Fruit fly (Drosophila melanogaster) whole organism, embryonic: ENCODE results near the gene CG7551.
A peak's percentile ranks its signal among the peaks of the same experiment; 100 is the strongest.

ENCODE experiments used
- Bgb ChIP-seq: fragments of 200-800 bp; sonication (Bioruptor generic); IDR thresholded peaks from 2 replicates; pipeline ENCODE4 v1.3.6; 2022; ENCODE audit warnings: missing biosample characterization, missing genetic modification characterization; ENCODE audit not compliant: partially characterized antibody
- CG10147 ChIP-seq: fragments of 200-800 bp; sonication (Bioruptor generic); optimal IDR thresholded peaks from 2 replicates; lab custom pipeline; 2019; ENCODE audit warnings: missing biosample characterization, mild to moderate bottlenecking, missing genetic modification characterization, moderate library complexity
- CG10565 ChIP-seq: fragments of 200-800 bp; sonication (Bioruptor generic); optimal IDR thresholded peaks from 3 replicates; lab custom pipeline; 2016; ENCODE audit warnings: missing biosample characterization, mild to moderate bottlenecking, missing genetic modification characterization
- CG12071 ChIP-seq: fragments of 200-800 bp; sonication (Bioruptor generic); optimal IDR thresholded peaks from 3 replicates; lab custom pipeline; 2018; ENCODE audit warnings: missing biosample characterization, mild to moderate bottlenecking, missing genetic modification characterization
- CG15073 ChIP-seq: fragments of 200-800 bp; sonication (Bioruptor generic); optimal IDR thresholded peaks from 2 replicates; lab custom pipeline; 2016; ENCODE audit warnings: missing biosample characterization, missing genetic modification characterization
- CG16813 ChIP-seq: fragments of 200-800 bp; sonication (Bioruptor generic); IDR thresholded peaks from 3 replicates; pipeline ENCODE4 v1.3.6; 2022; ENCODE audit warnings: missing biosample characterization, missing genetic modification characterization; ENCODE audit not compliant: partially characterized antibody
- CG16863 ChIP-seq: fragments of 200-800 bp; sonication (Bioruptor generic); optimal IDR thresholded peaks from 3 replicates; lab custom pipeline; 2016; ENCODE audit warnings: missing biosample characterization, missing genetic modification characterization
- CG18262 ChIP-seq: fragments of 200-800 bp; optimal IDR thresholded peaks from 3 replicates; lab custom pipeline; 2019; ENCODE audit warnings: missing biosample characterization, mild to moderate bottlenecking, missing genetic modification characterization, moderate library complexity
- CG18476 ChIP-seq: fragments of 200-800 bp; sonication (Bioruptor generic); optimal IDR thresholded peaks from 2 replicates; lab custom pipeline; 2016; ENCODE audit warnings: missing biosample characterization, mild to moderate bottlenecking, missing genetic modification characterization
- CG30431 ChIP-seq: fragments of 200-800 bp; sonication (Bioruptor generic); optimal IDR thresholded peaks from 2 replicates; lab custom pipeline; 2017; ENCODE audit warnings: missing biosample characterization, missing genetic modification characterization
- CG3163 ChIP-seq: fragments of 200-800 bp; sonication (Bioruptor generic); optimal IDR thresholded peaks from 3 replicates; lab custom pipeline; 2016; ENCODE audit warnings: missing biosample characterization, missing genetic modification characterization
- CG3995 ChIP-seq: fragments of 200-800 bp; sonication (Bioruptor generic); optimal IDR thresholded peaks from 3 replicates; lab custom pipeline; 2016; ENCODE audit warnings: missing biosample characterization, missing genetic modification characterization
- CG43689 ChIP-seq: fragments of 200-800 bp; sonication (Bioruptor generic); IDR thresholded peaks from 2 replicates; pipeline ENCODE4 v1.3.6; 2022; ENCODE audit warnings: missing biosample characterization, missing genetic modification characterization
- CG7556 ChIP-seq: fragments of 200-800 bp; sonication (Bioruptor generic); optimal IDR thresholded peaks from 2 replicates; lab custom pipeline; 2017; ENCODE audit warnings: missing biosample characterization, mild to moderate bottlenecking, missing genetic modification characterization
- CG7839 ChIP-seq: fragments of 200-800 bp; sonication (Bioruptor generic); optimal IDR thresholded peaks from 3 replicates; lab custom pipeline; 2018; ENCODE audit warnings: missing biosample characterization, mild to moderate bottlenecking, missing genetic modification characterization, moderate library complexity
- CG8281 ChIP-seq: fragments of 200-800 bp; sonication (Bioruptor generic); optimal IDR thresholded peaks from 2 replicates; lab custom pipeline; 2018; ENCODE audit warnings: missing biosample characterization, mild to moderate bottlenecking, missing genetic modification characterization, moderate library complexity
- Camta ChIP-seq: fragments of 200-800 bp; sonication (Bioruptor generic); optimal IDR thresholded peaks from 2 replicates; lab custom pipeline; 2016; ENCODE audit warnings: missing biosample characterization, missing genetic modification characterization
- Chrac-16 ChIP-seq: fragments of 200-800 bp; sonication (Bioruptor generic); optimal IDR thresholded peaks from 3 replicates; lab custom pipeline; 2016; ENCODE audit warnings: missing biosample characterization, missing genetic modification characterization
- D19A ChIP-seq: fragments of 200-800 bp; optimal IDR thresholded peaks from 3 replicates; lab custom pipeline; 2019; ENCODE audit warnings: missing biosample characterization, mild to moderate bottlenecking, missing genetic modification characterization, moderate library complexity
- Dbx ChIP-seq: fragments of 200-800 bp; sonication (Bioruptor generic); IDR thresholded peaks from 3 replicates; pipeline ENCODE4 v1.3.6; 2022; ENCODE audit warnings: missing biosample characterization, missing genetic modification characterization
- Dref ChIP-seq: fragments of 200-800 bp; sonication (Bioruptor generic); IDR thresholded peaks from 2 replicates; pipeline ENCODE4 v1.3.6; 2022; ENCODE audit warnings: missing biosample characterization, missing genetic modification characterization
- E2f1 ChIP-seq: fragments of 200-800 bp; sonication (Bioruptor generic); IDR thresholded peaks from 2 replicates; pipeline ENCODE4 v1.3.6; 2022; ENCODE audit warnings: missing biosample characterization, missing genetic modification characterization
- HLH3B ChIP-seq: fragments of 200-800 bp; sonication (Bioruptor generic); IDR thresholded peaks from 2 replicates; pipeline ENCODE4 v1.3.6; 2022; ENCODE audit warnings: missing biosample characterization, missing genetic modification characterization
- HLH54F ChIP-seq: fragments of 200-800 bp; sonication (Bioruptor generic); optimal IDR thresholded peaks from 3 replicates; lab custom pipeline; 2016; ENCODE audit warnings: missing biosample characterization, missing genetic modification characterization
- Hr78 ChIP-seq, 2 experiments: fragments of 200-800 bp in 1 of 2; fragments of >200 bp in 1 of 2; sonication (Bioruptor generic) in 1 of 2; optimal IDR thresholded peaks; 2 replicates each; lab custom pipeline; 2017 to 2019; ENCODE audit warnings: missing biosample characterization in 2 of 2, missing genetic modification characterization in 2 of 2, mild to moderate bottlenecking in 1 of 2, moderate library complexity in 1 of 2
- Hsf ChIP-seq: fragments of 200-800 bp; sonication (Bioruptor generic); optimal IDR thresholded peaks from 3 replicates; lab custom pipeline; 2016; ENCODE audit warnings: missing biosample characterization, missing genetic modification characterization
- Neu2 ChIP-seq: fragments of 200-800 bp; sonication (Bioruptor generic); optimal IDR thresholded peaks from 3 replicates; lab custom pipeline; 2016; ENCODE audit warnings: missing biosample characterization, missing genetic modification characterization, borderline replicate concordance
- Ravus ChIP-seq: fragments of 200-800 bp; sonication (Bioruptor generic); IDR thresholded peaks from 2 replicates; pipeline ENCODE4 v1.3.6; 2022; ENCODE audit warnings: missing biosample characterization, missing genetic modification characterization
- Rfx ChIP-seq: fragments of 200-800 bp; sonication (Bioruptor generic); IDR thresholded peaks from 2 replicates; pipeline ENCODE4 v1.3.6; 2022; ENCODE audit warnings: missing biosample characterization, missing genetic modification characterization
- Rx ChIP-seq: fragments of 200-800 bp; sonication (Bioruptor generic); IDR thresholded peaks from 2 replicates; pipeline ENCODE4 v1.3.6; 2022; ENCODE audit warnings: missing biosample characterization, missing genetic modification characterization
- Xrp1 ChIP-seq: fragments of 200-800 bp; sonication (Bioruptor generic); IDR thresholded peaks from 2 replicates; pipeline ENCODE4 v1.3.6; 2022; ENCODE audit warnings: missing biosample characterization, missing genetic modification characterization
- bcd ChIP-seq: fragments of 200-800 bp; sonication (Bioruptor generic); optimal IDR thresholded peaks from 2 replicates; lab custom pipeline; 2017; ENCODE audit warnings: missing biosample characterization, mild to moderate bottlenecking, missing genetic modification characterization
- cwo ChIP-seq: fragments of 200-800 bp; sonication (Bioruptor generic); optimal IDR thresholded peaks from 3 replicates; lab custom pipeline; 2017; ENCODE audit warnings: missing biosample characterization, missing genetic modification characterization, mild to moderate bottlenecking, moderate library complexity, missing genetic modification reagents
- dimm ChIP-seq: fragments of 200-800 bp; sonication (Bioruptor generic); IDR thresholded peaks from 2 replicates; pipeline ENCODE4 v1.3.6; 2022; ENCODE audit warnings: missing biosample characterization, missing genetic modification characterization
- fd3F ChIP-seq: fragments of 200-800 bp; sonication (Bioruptor generic); optimal IDR thresholded peaks from 2 replicates; lab custom pipeline; 2018; ENCODE audit warnings: missing biosample characterization, mild to moderate bottlenecking, missing genetic modification characterization, moderate library complexity
- fd64A ChIP-seq: fragments of 200-800 bp; sonication (Bioruptor generic); optimal IDR thresholded peaks from 3 replicates; lab custom pipeline; 2018; ENCODE audit warnings: missing biosample characterization, mild to moderate bottlenecking, missing genetic modification characterization
- grn ChIP-seq: fragments of 200-800 bp; sonication (Bioruptor generic); optimal IDR thresholded peaks from 3 replicates; lab custom pipeline; 2017; ENCODE audit warnings: missing biosample characterization, missing genetic modification characterization
- gro ChIP-seq: fragments of 200-800 bp; sonication (Bioruptor generic); optimal IDR thresholded peaks from 2 replicates; lab custom pipeline; 2016; ENCODE audit warnings: missing biosample characterization, missing genetic modification characterization
- h ChIP-seq: fragments of >200 bp; optimal IDR thresholded peaks from 2 replicates; lab custom pipeline; 2017
- insv ChIP-seq, 2 experiments: fragments of 200-800 bp; sonication (Bioruptor generic); optimal IDR thresholded peaks; 3 replicates each; lab custom pipeline; 2016 to 2018; ENCODE audit warnings: missing biosample characterization in 2 of 2, missing genetic modification characterization in 2 of 2
- jigr1 ChIP-seq: fragments of 200-800 bp; sonication (Bioruptor generic); IDR thresholded peaks from 3 replicates; pipeline ENCODE4 v1.3.6; 2022; ENCODE audit warnings: missing biosample characterization, missing genetic modification characterization
- lbe ChIP-seq: fragments of 200-800 bp; sonication (Bioruptor generic); optimal IDR thresholded peaks from 2 replicates; lab custom pipeline; 2016; ENCODE audit warnings: missing biosample characterization, mild to moderate bottlenecking, missing genetic modification characterization
- lov ChIP-seq, 2 experiments: fragments of 200-800 bp in 1 of 2; fragments of >200 bp in 1 of 2; sonication (Bioruptor generic) in 1 of 2; IDR thresholded peaks in 1 of 2; optimal IDR thresholded peaks in 1 of 2; 2 replicates in 1 of 2; 3 replicates in 1 of 2; pipeline versions ENCODE4 v1.3.6 to Lab custom; 2017 to 2022; ENCODE audit warnings: missing biosample characterization in 1 of 2, missing genetic modification characterization in 1 of 2
- odd ChIP-seq: fragments of 200-800 bp; sonication (Bioruptor generic); optimal IDR thresholded peaks from 2 replicates; lab custom pipeline; 2017; ENCODE audit warnings: missing biosample characterization, mild to moderate bottlenecking, missing genetic modification characterization
- onecut ChIP-seq: fragments of 200-800 bp; sonication (Bioruptor generic); IDR thresholded peaks from 2 replicates; pipeline ENCODE4 v1.3.6; 2022; ENCODE audit warnings: missing biosample characterization, missing genetic modification characterization
- pzg ChIP-seq: fragments of 200-800 bp; sonication (Bioruptor generic); optimal IDR thresholded peaks from 3 replicates; lab custom pipeline; 2018; ENCODE audit warnings: missing biosample characterization, mild to moderate bottlenecking, missing genetic modification characterization, moderate library complexity
- stc ChIP-seq: fragments of 200-800 bp; sonication (Bioruptor generic); IDR thresholded peaks from 2 replicates; pipeline ENCODE4 v1.3.6; 2022; ENCODE audit warnings: missing biosample characterization, missing genetic modification characterization
- unpg ChIP-seq: fragments of 200-800 bp; sonication (Bioruptor generic); optimal IDR thresholded peaks from 3 replicates; lab custom pipeline; 2018; ENCODE audit warnings: missing biosample characterization, mild to moderate bottlenecking, missing genetic modification characterization, moderate library complexity
- wek ChIP-seq: fragments of 200-800 bp; sonication (Bioruptor generic); optimal IDR thresholded peaks from 3 replicates; lab custom pipeline; 2018; ENCODE audit warnings: missing biosample characterization, mild to moderate bottlenecking, missing genetic modification characterization, moderate library complexity

CG7551 gene

DNA sequence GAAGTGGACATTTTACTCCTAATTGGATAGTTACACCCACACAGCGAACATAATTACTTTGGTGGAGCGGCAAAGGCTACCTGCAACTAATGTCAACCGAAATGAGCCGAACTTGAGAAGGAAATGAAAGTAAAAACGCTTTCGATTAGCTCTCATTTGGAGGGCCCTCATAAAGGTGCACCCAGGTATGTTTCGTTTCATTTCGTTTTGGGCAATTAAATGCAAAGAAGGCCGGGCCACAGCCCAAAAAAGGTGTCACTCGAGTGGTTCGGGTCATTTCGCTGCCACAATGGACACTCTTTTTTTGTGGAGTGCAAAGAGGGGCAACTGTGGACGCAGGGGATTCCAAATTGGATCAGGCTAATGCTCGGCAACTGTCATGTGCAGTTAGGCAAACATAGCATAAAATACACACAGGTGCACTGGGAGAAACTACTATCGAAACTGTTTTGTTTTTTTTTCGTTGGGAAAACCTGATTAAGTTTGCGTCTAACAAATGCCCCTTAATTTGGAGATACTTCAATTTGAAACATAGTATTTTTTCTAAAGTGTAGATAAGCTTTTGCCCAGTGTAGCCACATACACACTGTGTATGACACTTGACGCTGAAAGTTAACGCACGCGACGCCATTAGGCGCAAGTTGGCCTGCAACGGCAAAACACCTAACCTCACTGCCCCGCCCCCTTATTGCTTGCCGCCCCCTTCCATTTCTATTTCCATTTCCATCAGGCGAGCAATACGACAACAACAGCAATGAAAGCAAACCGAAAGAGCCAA is 41.6 kb upstream of the CG7551 start (continued):
- TF ChIP-seq CG7839 (tag; lab: Kevin White, UChicago) (peak; percentile 80), unpg (GFP tag; lab: Kevin White, UChicago) (peak; percentile 90), CG3163 (GFP tag; lab: Kevin White, UChicago) (peak; percentile 69), CG18262 (tag; lab: Kevin White, UChicago) (no peak), Camta (GFP tag; lab: Kevin White, UChicago) (peak; percentile 77), Ravus (GFP tag; lab: Robert Waterston, UW) (peak; percentile 81), stc (GFP tag; lab: Robert Waterston, UW) (peak; percentile 94), odd (peak; percentile 70), Dbx (GFP tag; lab: Robert Waterston, UW) (peak; percentile 59), insv (GFP tag; optimal IDR thresholded peaks at IDR 0.05; lab: Kevin White, UChicago) (no peak), fd3F (GFP tag; lab: Kevin White, UChicago) (no peak), CG8281 (peak; percentile 76), CG7556 (GFP tag; lab: Kevin White, UChicago) (peak; percentile 74), Rx (GFP tag; lab: Robert Waterston, UW) (peak; percentile 93), CG18476 (GFP tag; lab: Kevin White, UChicago) (peak; percentile 58), lbe (GFP tag; lab: Kevin White, UChicago) (no peak), Chrac-16 (GFP tag; lab: Kevin White, UChicago) (peak; percentile 79), CG10147 (peak; percentile 5), pzg (GFP tag; lab: Kevin White, UChicago) (no peak), Hr78 (GFP tag; optimal IDR thresholded peaks at IDR 0.05; lab: Kevin White, UChicago) (peak in 1 of 2 experiments; percentile 89), CG16813 (no peak), lov (optimal IDR thresholded peaks at IDR 0.05; lab: Kevin White, UChicago) (no peak), lov (GFP tag; IDR thresholded peaks at IDR 0.05; lab: Robert Waterston, UW) (peak; percentile 93), Neu2 (GFP tag; lab: Kevin White, UChicago) (peak; percentile 16), CG15073 (peak; percentile 18), onecut (GFP tag; lab: Robert Waterston, UW) (peak; percentile 88), E2f1 (GFP tag; lab: Robert Waterston, UW) (peak; percentile 91), grn (peak; percentile 57), jigr1 (peak; percentile 84), CG30431 (GFP tag; lab: Kevin White, UChicago) (peak; percentile 81), CG10565 (peak; percentile 72), h (lab: Kevin White, UChicago) (no peak), D19A (no peak), cwo (GFP tag; lab: Kevin White, UChicago) (no peak), HLH54F (GFP tag; lab: Kevin White, UChicago) (peak; percentile 33), fd64A (GFP tag; lab: Kevin White, UChicago) (peak; percentile 80), Hsf (GFP tag; lab: Kevin White, UChicago) (peak; percentile 80), HLH3B (GFP tag; lab: Robert Waterston, UW) (peak; percentile 96), CG12071 (GFP tag; lab: Kevin White, UChicago) (peak; percentile 78), Bgb (GFP tag; lab: Robert Waterston, UW) (no peak), Xrp1 (peak; percentile 95), wek (GFP tag; lab: Kevin White, UChicago) (peak; percentile 63), gro (GFP tag; lab: Kevin White, UChicago) (no peak), Rfx (GFP tag; lab: Robert Waterston, UW) (peak; percentile 81), CG16863 (peak; percentile 87), dimm (GFP tag; lab: Robert Waterston, UW) (peak; percentile 87), CG43689 (peak; percentile 82), CG3995 (GFP tag; lab: Kevin White, UChicago) (no peak), bcd (GFP tag; lab: Kevin White, UChicago) (peak; percentile 77), Dref (GFP tag; lab: Robert Waterston, UW) (0 out of 2 replicates have a peak, but pooled peaks have one; percentile 4)
